Worm (Caenorhabditis elegans): ENCODE data around the gene ZK177.2.

- TF ChIP-seq tbx-11 (GFP tag; IDR thresholded peaks at IDR 0.05) (no peak), pes-1 (GFP tag; IDR thresholded peaks at IDR 0.05) (no peak), tbx-37 (GFP tag; conservative IDR thresholded peaks at IDR 0.05) (no peak), ama-1 (optimal IDR thresholded peaks at IDR 0.05) (no peak)
These were observed 28.5 kb downstream of the ZK177.2 start, which contains the start of gene acdh-2 for ce11 chrII:5547442-5547894.
